Fruit fly (Drosophila melanogaster) whole organism, embryonic: ENCODE data around the gene Dup99B.

Experiments used
- Abd-B ChIP-seq: fragments of 200-800 bp; sonication (Bioruptor generic); optimal IDR thresholded peaks from 2 replicates; lab custom pipeline; 2018; ENCODE audit warnings: missing biosample characterization, mild to moderate bottlenecking, missing genetic modification characterization, moderate library complexity
- Asciz ChIP-seq: fragments of 200-800 bp; sonication (Bioruptor generic); optimal IDR thresholded peaks from 2 replicates; lab custom pipeline; 2017; ENCODE audit warnings: missing biosample characterization, mild to moderate bottlenecking, missing genetic modification characterization, missing genetic modification reagents
- Atf-2 ChIP-seq: fragments of 200-800 bp; sonication (Bioruptor generic); optimal IDR thresholded peaks from 2 replicates; lab custom pipeline; 2016; ENCODE audit warnings: missing biosample characterization, missing genetic modification characterization
- CG10462 ChIP-seq: fragments of 200-800 bp; sonication (Bioruptor generic); optimal IDR thresholded peaks from 2 replicates; lab custom pipeline; 2016; ENCODE audit warnings: missing biosample characterization, missing genetic modification characterization
- CG10959 ChIP-seq: fragments of 200-800 bp; sonication (Bioruptor generic); IDR thresholded peaks from 2 replicates; pipeline ENCODE4 v1.3.6; 2022; ENCODE audit warnings: missing biosample characterization, missing genetic modification characterization
- CG17829 ChIP-seq: fragments of 200-800 bp; optimal IDR thresholded peaks from 2 replicates; lab custom pipeline; 2019; ENCODE audit warnings: missing biosample characterization, mild to moderate bottlenecking, missing genetic modification characterization, moderate library complexity
- CG18764 ChIP-seq: fragments of 200-800 bp; sonication (Bioruptor generic); optimal IDR thresholded peaks from 3 replicates; lab custom pipeline; 2016; ENCODE audit warnings: missing biosample characterization, missing genetic modification characterization
- CG30431 ChIP-seq: fragments of 200-800 bp; sonication (Bioruptor generic); optimal IDR thresholded peaks from 2 replicates; lab custom pipeline; 2017; ENCODE audit warnings: missing biosample characterization, missing genetic modification characterization
- CG32532 ChIP-seq: fragments of 200-800 bp; sonication (Bioruptor generic); IDR thresholded peaks from 2 replicates; pipeline ENCODE4 v1.3.6; 2022; ENCODE audit warnings: missing biosample characterization, missing genetic modification characterization
- CG42726 ChIP-seq: fragments of 200-800 bp; sonication (Bioruptor generic); IDR thresholded peaks from 2 replicates; pipeline ENCODE4 v1.3.6; 2022; ENCODE audit warnings: missing biosample characterization, missing genetic modification characterization; ENCODE audit not compliant: partially characterized antibody
- CG4360 ChIP-seq: fragments of 200-800 bp; sonication (Bioruptor generic); IDR thresholded peaks from 2 replicates; pipeline ENCODE4 v1.3.6; 2022; ENCODE audit warnings: missing biosample characterization, missing genetic modification characterization
- CG4820 ChIP-seq: fragments of 200-800 bp; sonication (Bioruptor generic); optimal IDR thresholded peaks from 3 replicates; lab custom pipeline; 2016; ENCODE audit warnings: missing biosample characterization, missing genetic modification characterization
- CG6791 ChIP-seq: fragments of 200-800 bp; sonication (Bioruptor generic); IDR thresholded peaks from 3 replicates; pipeline ENCODE4 v1.3.6; 2022; ENCODE audit warnings: missing biosample characterization, missing genetic modification characterization; ENCODE audit not compliant: partially characterized antibody
- CG7271 ChIP-seq: fragments of 200-800 bp; sonication (Bioruptor generic); optimal IDR thresholded peaks from 2 replicates; lab custom pipeline; 2018; ENCODE audit warnings: missing biosample characterization, mild to moderate bottlenecking, missing genetic modification characterization, moderate library complexity
- CG7786 ChIP-seq: fragments of 200-800 bp; sonication (Bioruptor generic); optimal IDR thresholded peaks from 2 replicates; lab custom pipeline; 2016; ENCODE audit warnings: missing biosample characterization, missing genetic modification characterization
- CG8281 ChIP-seq: fragments of 200-800 bp; sonication (Bioruptor generic); optimal IDR thresholded peaks from 2 replicates; lab custom pipeline; 2018; ENCODE audit warnings: missing biosample characterization, mild to moderate bottlenecking, missing genetic modification characterization, moderate library complexity
- CG8944 ChIP-seq: fragments of 200-800 bp; sonication (Bioruptor generic); optimal IDR thresholded peaks from 3 replicates; lab custom pipeline; 2016; ENCODE audit warnings: missing biosample characterization, missing genetic modification characterization
- Doc2 ChIP-seq: fragments of 200-800 bp; sonication (Bioruptor generic); IDR thresholded peaks from 2 replicates; pipeline ENCODE4 v1.3.6; 2022; ENCODE audit warnings: missing biosample characterization, missing genetic modification characterization
- Dp ChIP-seq: fragments of 200-800 bp; sonication (Bioruptor generic); optimal IDR thresholded peaks from 2 replicates; lab custom pipeline; 2018; ENCODE audit warnings: missing biosample characterization, mild to moderate bottlenecking, missing genetic modification characterization, moderate library complexity
- Eip74EF ChIP-seq, 2 experiments: fragments of 200-800 bp in 1 of 2; fragments of >200 bp in 1 of 2; sonication (Bioruptor generic) in 1 of 2; optimal IDR thresholded peaks; 2 replicates each; lab custom pipeline; 2017 to 2019; ENCODE audit warnings: missing biosample characterization in 2 of 2, missing genetic modification characterization in 2 of 2, mild to moderate bottlenecking in 1 of 2, moderate library complexity in 1 of 2
- Hr51 ChIP-seq, 2 experiments: fragments of 200-800 bp; sonication (Bioruptor generic); optimal IDR thresholded peaks; 2 replicates in 1 of 2; 3 replicates in 1 of 2; lab custom pipeline; 2016 to 2018; ENCODE audit warnings: missing biosample characterization in 2 of 2, missing genetic modification characterization in 2 of 2, mild to moderate bottlenecking in 1 of 2, moderate library complexity in 1 of 2
- Lhr ChIP-seq: fragments of 200-800 bp; sonication (Bioruptor generic); optimal IDR thresholded peaks from 3 replicates; lab custom pipeline; 2017; ENCODE audit warnings: mild to moderate bottlenecking, missing biosample characterization, missing genetic modification reagents, missing genetic modification characterization
- Lim3 ChIP-seq: fragments of 200-800 bp; sonication (Bioruptor generic); IDR thresholded peaks from 2 replicates; pipeline ENCODE4 v1.3.6; 2022; ENCODE audit warnings: missing biosample characterization, missing genetic modification characterization
- Lpt ChIP-seq: fragments of >200 bp; optimal IDR thresholded peaks from 2 replicates; lab custom pipeline; 2018; ENCODE audit warnings: missing biosample characterization, missing genetic modification characterization
- MBD-R2 ChIP-seq: fragments of 200-800 bp; sonication (Bioruptor generic); IDR thresholded peaks from 2 replicates; pipeline ENCODE4 v1.3.6; 2022; ENCODE audit warnings: missing biosample characterization, missing genetic modification characterization
- Max ChIP-seq: fragments of 200-800 bp; sonication (Bioruptor generic); optimal IDR thresholded peaks from 2 replicates; lab custom pipeline; 2016; ENCODE audit warnings: missing biosample characterization, mild to moderate bottlenecking, missing genetic modification characterization
- amos ChIP-seq: fragments of 200-800 bp; sonication (Bioruptor generic); IDR thresholded peaks from 2 replicates; pipeline ENCODE4 v1.3.6; 2022; ENCODE audit warnings: missing biosample characterization, missing genetic modification characterization; ENCODE audit not compliant: partially characterized antibody
- bowl ChIP-seq: fragments of 200-800 bp; sonication (Bioruptor generic); IDR thresholded peaks from 2 replicates; pipeline ENCODE4 v1.3.6; 2022; ENCODE audit warnings: missing biosample characterization, missing genetic modification characterization
- cad ChIP-seq: fragments of >200 bp; optimal IDR thresholded peaks from 2 replicates; lab custom pipeline; 2017; ENCODE audit warnings: missing biosample characterization, missing genetic modification characterization
- chif ChIP-seq, 2 experiments: fragments of 200-800 bp; sonication (Bioruptor generic); optimal IDR thresholded peaks; 3 replicates each; lab custom pipeline; 2016; ENCODE audit warnings: missing biosample characterization in 2 of 2, missing genetic modification characterization in 2 of 2
- ci ChIP-seq: fragments of 200-800 bp; sonication (Bioruptor generic); IDR thresholded peaks from 3 replicates; pipeline ENCODE4 v1.3.6; 2022; ENCODE audit warnings: missing biosample characterization, missing genetic modification characterization
- crc ChIP-seq: fragments of 200-800 bp; sonication (Bioruptor generic); optimal IDR thresholded peaks from 2 replicates; lab custom pipeline; 2016; ENCODE audit warnings: missing biosample characterization, missing genetic modification characterization
- crol ChIP-seq: fragments of 200-800 bp; sonication (Bioruptor generic); IDR thresholded peaks from 2 replicates; pipeline ENCODE4 v1.3.6; 2022; ENCODE audit warnings: missing biosample characterization, missing genetic modification characterization
- da ChIP-seq: fragments of 200-800 bp; sonication (Bioruptor generic); optimal IDR thresholded peaks from 2 replicates; lab custom pipeline; 2016; ENCODE audit warnings: missing biosample characterization, missing genetic modification characterization
- dmrt11E ChIP-seq: fragments of 200-800 bp; sonication (Bioruptor generic); optimal IDR thresholded peaks from 3 replicates; lab custom pipeline; 2018; ENCODE audit warnings: missing biosample characterization, mild to moderate bottlenecking, missing genetic modification characterization, moderate library complexity
- gcm2 ChIP-seq: fragments of 200-800 bp; sonication (Bioruptor generic); optimal IDR thresholded peaks from 2 replicates; lab custom pipeline; 2016; ENCODE audit warnings: missing biosample characterization, missing genetic modification characterization
- ind ChIP-seq: fragments of 200-800 bp; sonication (Bioruptor generic); optimal IDR thresholded peaks from 3 replicates; lab custom pipeline; 2016; ENCODE audit warnings: missing biosample characterization, missing genetic modification characterization
- knrl ChIP-seq: fragments of 200-800 bp; sonication (Bioruptor generic); IDR thresholded peaks from 3 replicates; pipeline ENCODE4 v1.3.6; 2022; ENCODE audit warnings: missing biosample characterization, missing genetic modification characterization; ENCODE audit not compliant: partially characterized antibody
- lmd ChIP-seq: fragments of 200-800 bp; sonication (Bioruptor generic); IDR thresholded peaks from 2 replicates; pipeline ENCODE4 v1.3.6; 2022; ENCODE audit warnings: missing biosample characterization, missing genetic modification characterization
- lov ChIP-seq, 2 experiments: fragments of 200-800 bp in 1 of 2; fragments of >200 bp in 1 of 2; sonication (Bioruptor generic) in 1 of 2; IDR thresholded peaks in 1 of 2; optimal IDR thresholded peaks in 1 of 2; 2 replicates in 1 of 2; 3 replicates in 1 of 2; pipeline versions ENCODE4 v1.3.6 to Lab custom; 2017 to 2022; ENCODE audit warnings: missing biosample characterization in 1 of 2, missing genetic modification characterization in 1 of 2
- oc ChIP-seq: fragments of 200-800 bp; sonication (Bioruptor generic); optimal IDR thresholded peaks from 2 replicates; lab custom pipeline; 2018; ENCODE audit warnings: missing biosample characterization, mild to moderate bottlenecking, missing genetic modification characterization, moderate library complexity
- pita ChIP-seq: fragments of 200-800 bp; sonication (Bioruptor generic); optimal IDR thresholded peaks from 2 replicates; lab custom pipeline; 2017; ENCODE audit warnings: missing biosample characterization, mild to moderate bottlenecking, missing genetic modification characterization
- prd ChIP-seq, 3 experiments: fragments of >200 bp in 2 of 3; fragments of 200-800 bp in 1 of 3; sonication (Bioruptor generic) in 1 of 3; optimal IDR thresholded peaks in 2 of 3; IDR thresholded peaks in 1 of 3; 2 replicates in 2 of 3; 3 replicates in 1 of 3; pipeline versions ENCODE4 v1.3.6 to Lab custom; 2017 to 2022; ENCODE audit warnings: missing biosample characterization in 1 of 3, missing genetic modification characterization in 1 of 3
- pros ChIP-seq: fragments of 200-800 bp; sonication (Bioruptor generic); optimal IDR thresholded peaks from 3 replicates; lab custom pipeline; 2019; ENCODE audit warnings: missing biosample characterization, mild to moderate bottlenecking, missing genetic modification characterization, moderate library complexity
- seq ChIP-seq: fragments of 200-800 bp; sonication (Bioruptor generic); IDR thresholded peaks from 2 replicates; pipeline ENCODE4 v1.3.6; 2022; ENCODE audit warnings: missing biosample characterization, missing genetic modification characterization
- sob ChIP-seq: fragments of 200-800 bp; sonication (Bioruptor generic); IDR thresholded peaks from 2 replicates; pipeline ENCODE4 v1.3.6; 2022; ENCODE audit warnings: missing biosample characterization, missing genetic modification characterization
- trh ChIP-seq: fragments of 200-800 bp; sonication (Bioruptor generic); optimal IDR thresholded peaks from 2 replicates; lab custom pipeline; 2016; ENCODE audit warnings: missing biosample characterization, missing genetic modification characterization
- twi ChIP-seq: fragments of 200-800 bp; optimal IDR thresholded peaks from 2 replicates; lab custom pipeline; 2019; ENCODE audit warnings: missing biosample characterization, mild to moderate bottlenecking, missing genetic modification characterization, moderate library complexity
- zen ChIP-seq: fragments of 200-800 bp; sonication (Bioruptor generic); optimal IDR thresholded peaks from 3 replicates; lab custom pipeline; 2018; ENCODE audit warnings: missing biosample characterization, mild to moderate bottlenecking, missing genetic modification characterization, moderate library complexity

Gene Dup99B

dm6 chr3R:29715277-29715676 lies at the start of gene Dup99B:
TSS of gene Dup99B (minus strand) at chr3R:29715377.
- TF ChIP-seq prd (optimal IDR thresholded peaks at IDR 0.05; lab: Kevin White, UChicago) (no peak), prd (GFP tag; IDR thresholded peaks at IDR 0.05; lab: Robert Waterston, UW) (no peak), CG8944 (no peak), CG7786 (no peak), CG17829 (tag; lab: Kevin White, UChicago) (no peak), amos (no peak), Asciz (no peak), Dp (GFP tag; lab: Kevin White, UChicago) (no peak), da (GFP tag; lab: Kevin White, UChicago) (no peak), CG7271 (tag; lab: Kevin White, UChicago) (no peak), pros (GFP tag; lab: Kevin White, UChicago) (no peak), ind (GFP tag; lab: Kevin White, UChicago) (no peak), gcm2 (GFP tag; lab: Kevin White, UChicago) (no peak), CG42726 (GFP tag; lab: Robert Waterston, UW) (no peak), CG10959 (GFP tag; lab: Robert Waterston, UW) (no peak), CG4820 (no peak), Max (GFP tag; lab: Kevin White, UChicago) (no peak), knrl (GFP tag; lab: Robert Waterston, UW) (no peak), CG6791 (GFP tag; lab: Robert Waterston, UW) (no peak)

DNA sequence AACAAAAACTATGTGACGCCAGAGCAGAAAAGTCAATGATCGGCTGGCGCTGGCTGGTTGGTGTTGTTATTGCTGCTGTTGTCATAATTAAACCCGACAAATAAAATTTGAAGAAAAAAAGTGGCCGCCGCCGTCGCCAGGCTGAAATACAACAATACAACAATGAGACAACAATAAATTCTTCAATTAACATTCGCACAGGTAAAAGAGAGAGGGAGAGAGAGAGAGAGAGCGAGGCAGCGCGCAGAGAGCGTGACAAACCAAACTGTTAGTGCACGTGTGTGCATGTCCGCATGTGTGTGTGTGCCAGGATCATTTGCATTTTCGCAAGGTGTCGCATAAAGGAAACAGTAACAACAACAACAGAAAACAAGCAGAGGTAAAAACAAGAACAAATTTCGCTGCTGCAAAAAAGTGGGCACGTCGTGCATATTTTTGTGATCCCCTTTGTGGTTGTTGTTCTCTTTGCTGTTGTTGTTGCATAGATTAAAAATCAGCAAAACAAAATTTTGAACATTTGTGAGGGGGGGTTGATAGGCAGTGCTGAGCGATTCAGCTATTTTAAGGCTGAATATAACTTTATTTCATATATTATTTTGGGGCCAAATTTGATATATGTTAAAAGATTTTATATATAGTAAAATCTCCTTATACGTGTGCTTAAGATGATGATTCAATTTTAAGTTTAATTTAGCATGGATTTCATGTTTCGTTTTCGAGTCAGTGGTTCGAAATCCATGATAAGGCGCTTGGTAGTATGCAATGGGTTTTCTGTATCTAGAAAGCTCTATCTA lies 49.3 kb upstream of the Dup99B start:
- TF ChIP-seq crc (no peak), Hr51 (GFP tag; optimal IDR thresholded peaks at IDR 0.05; lab: Kevin White, UChicago) (no peak), CG32532 (no peak), oc (no peak), lmd (GFP tag; lab: Robert Waterston, UW) (no peak), twi (no peak), Lim3 (no peak), Lpt (GFP tag; lab: Kevin White, UChicago) (no peak), Eip74EF (GFP tag; optimal IDR thresholded peaks at IDR 0.05; lab: Kevin White, UChicago) (no peak), CG18764 (no peak), zen (peak; percentile 89), sob (GFP tag; lab: Robert Waterston, UW) (no peak), Atf-2 (no peak), Lhr (GFP tag; lab: Kevin White, UChicago) (no peak), dmrt11E (tag; lab: Kevin White, UChicago) (no peak), Doc2 (GFP tag; lab: Robert Waterston, UW) (no peak), Abd-B (no peak), trh (no peak), crol (no peak), seq (GFP tag; lab: Robert Waterston, UW) (no peak), cad (GFP tag; lab: Kevin White, UChicago) (peak; percentile 52), CG10462 (GFP tag; lab: Kevin White, UChicago) (no peak), bowl (GFP tag; lab: Robert Waterston, UW) (no peak), chif (GFP tag; optimal IDR thresholded peaks at IDR 0.05; lab: Kevin White, UChicago) (no peak), CG4360 (peak; percentile 79), MBD-R2 (GFP tag; lab: Robert Waterston, UW) (no peak), ci (GFP tag; lab: Robert Waterston, UW) (no peak), pita (no peak), CG8281 (tag; lab: Kevin White, UChicago) (no peak), CG30431 (GFP tag; lab: Kevin White, UChicago) (no peak), lov (optimal IDR thresholded peaks at IDR 0.05; lab: Kevin White, UChicago) (no peak), lov (GFP tag; IDR thresholded peaks at IDR 0.05; lab: Robert Waterston, UW) (no peak)
